Fruit fly (Drosophila melanogaster) S2 (cell line): ENCODE data around the gene ssh.

Source experiments
- CG8478 ChIP-seq: fragments of >200 bp; optimal IDR thresholded peaks from 2 replicates; lab custom pipeline; 2018
- CTCF ChIP-seq, 2 experiments: fragments of >200 bp; optimal IDR thresholded peaks; 2 replicates each; lab custom pipeline; 2018

- TF ChIP-seq CTCF (optimal IDR thresholded peaks at IDR 0.05; lab: Kevin White, UChicago) = no peak
- TF ChIP-seq CG8478 (lab: Kevin White, UChicago) = no peak
Observed at dm6 chr3R:24889303-24889892, 55.4 kb downstream of the ssh start.
